Fruit fly (Drosophila melanogaster): ENCODE measurements around the gene CG2186.

Gene CG2186

DNA sequence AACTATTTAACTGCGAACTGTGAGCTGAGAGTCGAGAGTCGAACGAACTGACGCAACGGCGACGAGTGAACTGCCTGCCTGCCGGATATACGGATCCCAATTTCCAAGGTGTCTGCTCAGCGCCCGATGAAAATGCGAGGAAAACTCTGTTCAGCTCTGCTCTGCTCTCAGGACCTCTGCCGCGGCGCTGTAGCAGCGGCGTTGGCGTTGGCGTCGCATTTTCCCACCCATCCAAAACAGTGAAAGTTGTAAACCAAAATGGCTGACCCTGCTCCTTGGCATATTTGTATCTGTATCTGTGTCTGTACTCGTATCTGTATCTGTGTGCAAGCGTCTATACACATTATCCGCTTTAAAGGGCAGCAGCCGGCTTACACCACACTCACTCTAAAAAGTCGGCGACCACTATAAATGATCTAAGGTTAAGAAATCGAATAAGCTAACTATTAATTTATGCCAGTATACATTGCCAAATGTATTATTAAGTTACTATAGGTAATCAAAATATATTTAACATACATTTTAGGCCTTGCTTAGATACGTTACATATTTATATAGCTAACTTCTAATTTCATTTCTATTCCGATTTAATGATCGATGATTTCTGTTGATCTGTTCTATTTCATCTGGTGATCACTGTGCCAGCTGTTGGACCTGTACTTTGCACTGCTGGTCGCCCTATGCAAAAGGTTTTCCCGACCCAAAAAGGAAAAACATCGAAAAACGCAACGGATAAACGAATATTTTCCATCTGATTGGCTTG, 34.6 kb upstream of the CG2186 start (continued):
- peak; percentile 58 for TF ChIP-seq Hr3 (GFP tag; optimal IDR thresholded peaks at IDR 0.05)
- peak; percentile 57 for TF ChIP-seq ATbp (GFP tag; optimal IDR thresholded peaks at IDR 0.05)
- no peak for TF ChIP-seq Kr (GFP tag; optimal IDR thresholded peaks at IDR 0.05)
- peak; percentile 68 for TF ChIP-seq Sox102F (GFP tag; optimal IDR thresholded peaks at IDR 0.05)
- TF ChIP-seq sim (GFP tag; IDR thresholded peaks at IDR 0.05), result no peak
- TF ChIP-seq vvl (GFP tag; IDR thresholded peaks at IDR 0.05), result peak; percentile 52; the same call in 1 of the 2 replicates
- TF ChIP-seq CG5245 (GFP tag; optimal IDR thresholded peaks at IDR 0.05), result no peak
- TF ChIP-seq eyg (GFP tag; optimal IDR thresholded peaks at IDR 0.05), result no peak
- TF ChIP-seq NC2β (GFP tag; optimal IDR thresholded peaks at IDR 0.05), result peak; percentile 27
- TF ChIP-seq oc (tag; optimal IDR thresholded peaks at IDR 0.05), result peak; percentile 53
- no peak for TF ChIP-seq CG17912 (GFP tag; optimal IDR thresholded peaks at IDR 0.05)
- TF ChIP-seq CG10979 (tag; optimal IDR thresholded peaks at IDR 0.05), result peak; percentile 89
- no peak for TF ChIP-seq CG11398 (GFP tag; optimal IDR thresholded peaks at IDR 0.05)
- no peak for TF ChIP-seq Ets97D (GFP tag; optimal IDR thresholded peaks at IDR 0.05)
- TF ChIP-seq CG6254 (GFP tag; optimal IDR thresholded peaks at IDR 0.05), result peak; percentile 68
- 0 out of 3 replicates have a peak, but pooled peaks have one; percentile 30 for TF ChIP-seq CG11093 (GFP tag; IDR thresholded peaks at IDR 0.05)
- peak; percentile 73 for TF ChIP-seq unpg (GFP tag; optimal IDR thresholded peaks at IDR 0.05)
- TF ChIP-seq da (GFP tag; optimal IDR thresholded peaks at IDR 0.05), result no peak
- TF ChIP-seq Eip74EF (GFP tag; optimal IDR thresholded peaks at IDR 0.05), result no peak
- peak; percentile 15 for TF ChIP-seq tx (GFP tag; optimal IDR thresholded peaks at IDR 0.05)
- TF ChIP-seq CG11085 (GFP tag; IDR thresholded peaks at IDR 0.05), result no peak
- peak; percentile 73 for TF ChIP-seq org-1 (GFP tag; optimal IDR thresholded peaks at IDR 0.05)
- no peak for TF ChIP-seq Elba2 (GFP tag; optimal IDR thresholded peaks at IDR 0.05)
- TF ChIP-seq CG6765 (GFP tag; optimal IDR thresholded peaks at IDR 0.05), result peak; percentile 27
- TF ChIP-seq CG12104 (GFP tag; optimal IDR thresholded peaks at IDR 0.05), result no peak
- no peak for TF ChIP-seq chinmo (GFP tag; IDR thresholded peaks at IDR 0.05; ENCODE audit: partially characterized antibody)
- no peak for TF ChIP-seq cas (GFP tag; IDR thresholded peaks at IDR 0.05)
- peak; percentile 30 for TF ChIP-seq CG13123 (GFP tag; optimal IDR thresholded peaks at IDR 0.05)
- TF ChIP-seq nmo (GFP tag; optimal IDR thresholded peaks at IDR 0.05), result peak; percentile 83
- TF ChIP-seq dm (GFP tag; optimal IDR thresholded peaks at IDR 0.05), result no peak
- no peak for TF ChIP-seq Hey (tag; optimal IDR thresholded peaks at IDR 0.05)
- peak; percentile 71 for TF ChIP-seq lab (GFP tag; optimal IDR thresholded peaks at IDR 0.05)
- no peak for TF ChIP-seq gsb (GFP tag; IDR thresholded peaks at IDR 0.05)
- peak; percentile 60 for TF ChIP-seq CG15011 (GFP tag; optimal IDR thresholded peaks at IDR 0.05)
- no peak for TF ChIP-seq pnt (GFP tag; optimal IDR thresholded peaks at IDR 0.05)
- peak; percentile 26 for TF ChIP-seq CG10274 (GFP tag; optimal IDR thresholded peaks at IDR 0.05)
- no peak for TF ChIP-seq CG7987 (GFP tag; optimal IDR thresholded peaks at IDR 0.05)
- no peak for TF ChIP-seq inv (GFP tag; IDR thresholded peaks at IDR 0.05; ENCODE audit: partially characterized antibody)
- 0 out of 2 replicates have a peak, but pooled peaks have one; percentile 5 for TF ChIP-seq CG4360 (GFP tag; IDR thresholded peaks at IDR 0.05)
- peak; percentile 11 for TF ChIP-seq CG30020 (tag; optimal IDR thresholded peaks at IDR 0.05)

DNA sequence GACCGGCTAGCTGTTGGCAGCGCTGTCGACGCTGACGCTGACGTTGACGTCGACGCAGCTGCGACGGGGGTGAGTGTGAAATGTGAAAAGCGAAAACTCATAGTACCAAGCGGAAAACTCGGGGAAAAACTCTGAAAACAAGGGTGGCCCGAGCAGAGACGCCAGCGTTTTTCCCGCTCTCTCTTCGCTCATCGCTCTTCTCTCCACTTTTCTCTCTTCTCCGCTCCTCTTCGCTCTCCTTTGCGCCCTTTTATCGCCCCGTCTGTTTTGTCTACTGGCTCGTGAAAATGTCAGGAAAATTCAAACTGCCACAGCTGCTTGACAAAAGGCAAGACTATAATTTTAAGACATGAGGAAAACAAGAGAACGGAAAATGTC, 34.0 kb upstream of the CG2186 start:
- TF ChIP-seq Neu2 (GFP tag; optimal IDR thresholded peaks at IDR 0.05; ENCODE audit: borderline replicate concordance), result no peak
- no peak for TF ChIP-seq H15 (GFP tag; IDR thresholded peaks at IDR 0.05)
- no peak for TF ChIP-seq Deaf1 (tag; optimal IDR thresholded peaks at IDR 0.05)
- TF ChIP-seq CG18262 (tag; optimal IDR thresholded peaks at IDR 0.05), result no peak
- TF ChIP-seq CG14441 (GFP tag; IDR thresholded peaks at IDR 0.05), result no peak
- no peak for TF ChIP-seq ash1 (GFP tag; optimal IDR thresholded peaks at IDR 0.05)
- TF ChIP-seq yki (optimal IDR thresholded peaks at IDR 0.05), result peak; percentile 70
- no peak for TF ChIP-seq D (optimal IDR thresholded peaks at IDR 0.05)
- no peak for TF ChIP-seq D (GFP tag; optimal IDR thresholded peaks at IDR 0.05)
- no peak for TF ChIP-seq abd-A (tag; optimal IDR thresholded peaks at IDR 0.05)
- no peak for TF ChIP-seq CG15269 (tag; optimal IDR thresholded peaks at IDR 0.05)
- no peak for TF ChIP-seq cato (GFP tag; optimal IDR thresholded peaks at IDR 0.05; ENCODE audit: borderline replicate concordance)
- no peak for TF ChIP-seq corto (GFP tag; optimal IDR thresholded peaks at IDR 0.05)

Measured in whole organism, embryonic.